Fruit fly (Drosophila melanogaster) whole organism, embryonic: Measurements from ENCODE around the gene scu.

Experiments used
- Adf1 ChIP-seq: fragments of 200-800 bp; sonication (Bioruptor generic); IDR thresholded peaks from 2 replicates; pipeline ENCODE4 v1.3.6; 2022; ENCODE audit warnings: missing biosample characterization, missing genetic modification characterization
- B-H1 ChIP-seq: fragments of 200-800 bp; sonication (Bioruptor generic); IDR thresholded peaks from 3 replicates; pipeline ENCODE4 v1.3.6; 2022; ENCODE audit warnings: missing biosample characterization, missing genetic modification characterization
- CG10543 ChIP-seq: fragments of 200-800 bp; sonication (Bioruptor generic); optimal IDR thresholded peaks from 3 replicates; lab custom pipeline; 2017; ENCODE audit warnings: missing biosample characterization, mild to moderate bottlenecking, missing genetic modification characterization, moderate library complexity
- CG17568 ChIP-seq: fragments of 200-800 bp; sonication (Bioruptor generic); optimal IDR thresholded peaks from 2 replicates; lab custom pipeline; 2018; ENCODE audit warnings: missing biosample characterization, mild to moderate bottlenecking, missing genetic modification characterization, moderate library complexity
- CG18262 ChIP-seq: fragments of 200-800 bp; optimal IDR thresholded peaks from 3 replicates; lab custom pipeline; 2019; ENCODE audit warnings: missing biosample characterization, mild to moderate bottlenecking, missing genetic modification characterization, moderate library complexity
- CG1832 ChIP-seq: fragments of 200-800 bp; sonication (Bioruptor generic); optimal IDR thresholded peaks from 2 replicates; lab custom pipeline; 2017; ENCODE audit warnings: missing biosample characterization, mild to moderate bottlenecking, missing genetic modification characterization, inconsistent platforms
- CG18764 ChIP-seq: fragments of 200-800 bp; sonication (Bioruptor generic); optimal IDR thresholded peaks from 3 replicates; lab custom pipeline; 2016; ENCODE audit warnings: missing biosample characterization, missing genetic modification characterization
- CG32532 ChIP-seq: fragments of 200-800 bp; sonication (Bioruptor generic); IDR thresholded peaks from 2 replicates; pipeline ENCODE4 v1.3.6; 2022; ENCODE audit warnings: missing biosample characterization, missing genetic modification characterization
- CG3281 ChIP-seq: fragments of 200-800 bp; sonication (Bioruptor generic); optimal IDR thresholded peaks from 3 replicates; lab custom pipeline; 2017; ENCODE audit warnings: missing biosample characterization, mild to moderate bottlenecking, missing genetic modification characterization
- CG4617 ChIP-seq: fragments of 200-800 bp; sonication (Bioruptor generic); optimal IDR thresholded peaks from 3 replicates; lab custom pipeline; 2016; ENCODE audit warnings: missing biosample characterization, missing genetic modification characterization, borderline replicate concordance
- CG6175 ChIP-seq: fragments of 200-800 bp; sonication (Bioruptor generic); IDR thresholded peaks from 3 replicates; pipeline ENCODE4 v1.3.6; 2022; ENCODE audit warnings: missing biosample characterization, missing genetic modification characterization
- CG9437 ChIP-seq: fragments of 200-800 bp; sonication (Bioruptor generic); optimal IDR thresholded peaks from 2 replicates; lab custom pipeline; 2018; ENCODE audit warnings: missing biosample characterization, mild to moderate bottlenecking, missing genetic modification characterization
- CG9797 ChIP-seq: fragments of 200-800 bp; sonication (Bioruptor generic); optimal IDR thresholded peaks from 3 replicates; lab custom pipeline; 2018; ENCODE audit warnings: missing biosample characterization, mild to moderate bottlenecking, missing genetic modification characterization
- CTCF ChIP-seq: fragments of 200-800 bp; sonication (Bioruptor generic); optimal IDR thresholded peaks from 2 replicates; lab custom pipeline; 2017; ENCODE audit warnings: missing biosample characterization, mild to moderate bottlenecking, missing genetic modification characterization, moderate library complexity
- Camta ChIP-seq: fragments of 200-800 bp; sonication (Bioruptor generic); optimal IDR thresholded peaks from 2 replicates; lab custom pipeline; 2016; ENCODE audit warnings: missing biosample characterization, missing genetic modification characterization
- Drgx ChIP-seq: fragments of 200-800 bp; sonication (Bioruptor generic); IDR thresholded peaks from 2 replicates; pipeline ENCODE4 v1.3.6; 2022; ENCODE audit warnings: missing biosample characterization, missing genetic modification characterization
- E2f2 ChIP-seq: fragments of 200-800 bp; sonication (Bioruptor generic); IDR thresholded peaks from 2 replicates; pipeline ENCODE4 v1.3.6; 2022; ENCODE audit warnings: missing biosample characterization, missing genetic modification characterization
- Elba2 ChIP-seq: fragments of 200-800 bp; sonication (Bioruptor generic); optimal IDR thresholded peaks from 3 replicates; lab custom pipeline; 2016; ENCODE audit warnings: missing biosample characterization, missing genetic modification characterization
- Ets65A ChIP-seq: fragments of 200-800 bp; sonication (Bioruptor generic); peaks from one replicate; lab custom pipeline; 2016; ENCODE audit warnings: missing biosample characterization, missing genetic modification characterization
- Fer1 ChIP-seq: fragments of 200-800 bp; sonication (Bioruptor generic); optimal IDR thresholded peaks from 2 replicates; lab custom pipeline; 2017; ENCODE audit warnings: missing biosample characterization, mild to moderate bottlenecking, missing genetic modification characterization
- HLH54F ChIP-seq: fragments of 200-800 bp; sonication (Bioruptor generic); optimal IDR thresholded peaks from 3 replicates; lab custom pipeline; 2016; ENCODE audit warnings: missing biosample characterization, missing genetic modification characterization
- HLHmδ ChIP-seq: fragments of 200-800 bp; sonication (Bioruptor generic); optimal IDR thresholded peaks from 2 replicates; lab custom pipeline; 2018; ENCODE audit warnings: missing biosample characterization, mild to moderate bottlenecking, missing genetic modification characterization, moderate library complexity
- Hmr ChIP-seq: fragments of 200-800 bp; sonication (Bioruptor generic); optimal IDR thresholded peaks from 3 replicates; lab custom pipeline; 2017; ENCODE audit warnings: mild to moderate bottlenecking, missing biosample characterization, missing genetic modification reagents, missing genetic modification characterization
- Hr3 ChIP-seq: fragments of 200-800 bp; sonication (Bioruptor generic); optimal IDR thresholded peaks from 3 replicates; lab custom pipeline; 2016; ENCODE audit warnings: missing biosample characterization, missing genetic modification characterization
- Hr51 ChIP-seq, 2 experiments: fragments of 200-800 bp; sonication (Bioruptor generic); optimal IDR thresholded peaks; 2 replicates in 1 of 2; 3 replicates in 1 of 2; lab custom pipeline; 2016 to 2018; ENCODE audit warnings: missing biosample characterization in 2 of 2, missing genetic modification characterization in 2 of 2, mild to moderate bottlenecking in 1 of 2, moderate library complexity in 1 of 2
- Max ChIP-seq: fragments of 200-800 bp; sonication (Bioruptor generic); optimal IDR thresholded peaks from 2 replicates; lab custom pipeline; 2016; ENCODE audit warnings: missing biosample characterization, mild to moderate bottlenecking, missing genetic modification characterization
- Med ChIP-seq: fragments of 200-800 bp; sonication (Bioruptor generic); peaks from one replicate; lab custom pipeline; 2016; ENCODE audit warnings: missing biosample characterization, missing genetic modification characterization, mild to moderate bottlenecking, inconsistent platforms, moderate library complexity
- Meics ChIP-seq: fragments of 200-800 bp; sonication (Bioruptor generic); optimal IDR thresholded peaks from 2 replicates; lab custom pipeline; 2017; ENCODE audit warnings: missing biosample characterization, mild to moderate bottlenecking, missing genetic modification characterization
- NC2α ChIP-seq: fragments of 200-800 bp; sonication (Bioruptor generic); optimal IDR thresholded peaks from 2 replicates; lab custom pipeline; 2016; ENCODE audit warnings: missing biosample characterization, missing genetic modification characterization
- Pdp1 ChIP-seq, 2 experiments: fragments of 200-800 bp; sonication (Bioruptor generic); optimal IDR thresholded peaks; 3 replicates each; lab custom pipeline; 2016; ENCODE audit warnings: missing biosample characterization in 2 of 2, missing genetic modification characterization in 2 of 2, mild to moderate bottlenecking in 1 of 2, moderate library complexity in 1 of 2
- Sin3A ChIP-seq: fragments of >200 bp; optimal IDR thresholded peaks from 2 replicates; lab custom pipeline; 2018
- abd-A ChIP-seq: fragments of 200-800 bp; sonication (Bioruptor generic); optimal IDR thresholded peaks from 3 replicates; lab custom pipeline; 2019; ENCODE audit warnings: missing biosample characterization, mild to moderate bottlenecking, missing genetic modification characterization, moderate library complexity
- bcd ChIP-seq: fragments of 200-800 bp; sonication (Bioruptor generic); optimal IDR thresholded peaks from 2 replicates; lab custom pipeline; 2017; ENCODE audit warnings: missing biosample characterization, mild to moderate bottlenecking, missing genetic modification characterization
- cato ChIP-seq: fragments of 200-800 bp; sonication (Bioruptor generic); optimal IDR thresholded peaks from 2 replicates; lab custom pipeline; 2016; ENCODE audit warnings: missing biosample characterization, missing genetic modification characterization, borderline replicate concordance
- caup ChIP-seq: fragments of 200-800 bp; sonication (Bioruptor generic); optimal IDR thresholded peaks from 3 replicates; lab custom pipeline; 2017; ENCODE audit warnings: missing biosample characterization, mild to moderate bottlenecking, missing genetic modification characterization, moderate library complexity; ENCODE audit not compliant: severe bottlenecking
- danr ChIP-seq: fragments of 200-800 bp; sonication (Bioruptor generic); IDR thresholded peaks from 2 replicates; pipeline ENCODE4 v1.3.6; 2022; ENCODE audit warnings: missing biosample characterization, missing genetic modification characterization
- dimm ChIP-seq: fragments of 200-800 bp; sonication (Bioruptor generic); IDR thresholded peaks from 2 replicates; pipeline ENCODE4 v1.3.6; 2022; ENCODE audit warnings: missing biosample characterization, missing genetic modification characterization
- dmrt99B ChIP-seq: fragments of 200-800 bp; sonication (Bioruptor generic); optimal IDR thresholded peaks from 2 replicates; lab custom pipeline; 2018; ENCODE audit warnings: missing biosample characterization, mild to moderate bottlenecking, missing genetic modification characterization, moderate library complexity
- fd102C ChIP-seq: fragments of 200-800 bp; sonication (Bioruptor generic); optimal IDR thresholded peaks from 2 replicates; lab custom pipeline; 2018; ENCODE audit warnings: missing biosample characterization, mild to moderate bottlenecking, missing genetic modification characterization, moderate library complexity
- gem ChIP-seq: fragments of 200-800 bp; sonication (Bioruptor generic); optimal IDR thresholded peaks from 2 replicates; lab custom pipeline; 2019; ENCODE audit warnings: missing biosample characterization, mild to moderate bottlenecking, missing genetic modification characterization, moderate library complexity
- insv ChIP-seq, 2 experiments: fragments of 200-800 bp; sonication (Bioruptor generic); optimal IDR thresholded peaks; 3 replicates each; lab custom pipeline; 2016 to 2018; ENCODE audit warnings: missing biosample characterization in 2 of 2, missing genetic modification characterization in 2 of 2
- maf-S ChIP-seq: fragments of 200-800 bp; sonication (Bioruptor generic); optimal IDR thresholded peaks from 2 replicates; lab custom pipeline; 2016; ENCODE audit warnings: missing biosample characterization, missing genetic modification characterization
- nerfin-2 ChIP-seq: fragments of 200-800 bp; sonication (Bioruptor generic); IDR thresholded peaks from 2 replicates; pipeline ENCODE4 v1.3.6; 2022; ENCODE audit warnings: missing biosample characterization, missing genetic modification characterization; ENCODE audit not compliant: partially characterized antibody
- nom ChIP-seq: fragments of 200-800 bp; sonication (Bioruptor generic); optimal IDR thresholded peaks from 2 replicates; lab custom pipeline; 2017; ENCODE audit warnings: missing biosample characterization, missing genetic modification characterization, mild to moderate bottlenecking, moderate library complexity, missing genetic modification reagents
- stc ChIP-seq: fragments of 200-800 bp; sonication (Bioruptor generic); IDR thresholded peaks from 2 replicates; pipeline ENCODE4 v1.3.6; 2022; ENCODE audit warnings: missing biosample characterization, missing genetic modification characterization

The scu gene

DNA sequence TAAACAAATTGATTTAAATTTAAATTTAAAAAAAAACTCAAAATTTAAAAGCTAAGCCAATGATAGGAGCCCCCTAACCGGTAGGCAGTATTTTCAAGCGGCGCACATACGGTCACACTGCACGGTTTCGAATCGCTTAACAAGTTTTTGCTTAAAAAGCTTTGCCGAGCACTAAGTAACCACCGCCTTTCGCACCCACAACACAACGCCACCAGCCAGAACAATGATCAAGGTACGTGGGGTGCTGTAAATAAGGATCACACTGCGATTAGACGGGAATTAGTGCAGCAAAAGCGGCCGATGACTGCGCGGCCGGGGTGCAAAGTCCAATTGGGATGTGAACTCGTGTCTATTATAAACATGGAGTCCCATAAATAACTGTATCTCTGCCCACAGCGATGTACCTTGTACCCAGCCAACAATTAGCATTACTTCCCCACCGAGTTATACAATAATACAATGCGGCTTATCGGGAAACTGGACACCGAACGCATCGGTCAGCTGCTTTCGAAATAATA lies at the start of gene scu (continued):
- peak; percentile 78 for TF ChIP-seq Drgx (GFP tag; lab: Robert Waterston, UW)
- TF ChIP-seq CG6175 (GFP tag; lab: Robert Waterston, UW): no peak
- TF ChIP-seq CG9797 (GFP tag; lab: Kevin White, UChicago): peak; percentile 40
- no peak for TF ChIP-seq CG18262
- no peak for TF ChIP-seq HLHmδ
- no peak for TF ChIP-seq NC2α (GFP tag; lab: Kevin White, UChicago)
- no peak for TF ChIP-seq Camta (GFP tag; lab: Kevin White, UChicago)
- TF ChIP-seq Sin3A: peak; percentile 2
- peak in 1 of 2 experiments; percentile 72 for TF ChIP-seq Pdp1 (GFP tag; optimal IDR thresholded peaks at IDR 0.05; lab: Kevin White, UChicago)
- no peak for TF ChIP-seq stc (GFP tag; lab: Robert Waterston, UW)
- no peak for TF ChIP-seq nerfin-2
- TF ChIP-seq CG10543 (GFP tag; lab: Kevin White, UChicago): peak; percentile 3
- TF ChIP-seq nom: peak; percentile 98
- TF ChIP-seq CG18764 (GFP tag; lab: Kevin White, UChicago): no peak
- no peak for TF ChIP-seq danr (GFP tag; lab: Robert Waterston, UW)
- no peak for TF ChIP-seq HLH54F (GFP tag; lab: Kevin White, UChicago)
- peak; percentile 0 for TF ChIP-seq CG4617 (GFP tag; lab: Kevin White, UChicago)
- no peak for TF ChIP-seq maf-S
- TF ChIP-seq bcd (GFP tag; lab: Kevin White, UChicago): no peak
- TF ChIP-seq E2f2 (GFP tag; lab: Robert Waterston, UW): peak; percentile 63
- peak in 1 of 2 experiments; percentile 73 for TF ChIP-seq insv (GFP tag; optimal IDR thresholded peaks at IDR 0.05; lab: Kevin White, UChicago)
- peak; percentile 70 for TF ChIP-seq Elba2 (GFP tag; lab: Kevin White, UChicago)
- TF ChIP-seq, all 482 proteins: peak for 30

- no peak for TF ChIP-seq CG9437
- no peak for TF ChIP-seq CG6175 (GFP tag; lab: Robert Waterston, UW)
- no peak for TF ChIP-seq Med (GFP tag; lab: Kevin White, UChicago)
These were observed 47.4 kb upstream of the scu start, which contains the start of gene CG15373 for dm6 chrX:18043691-18044090. Gene CG15373 (plus strand): TSS chrX:18043991.

dm6 chrX:18052135-18052534 lies 38.9 kb upstream of the scu start:
- TF ChIP-seq Ets65A (GFP tag; lab: Kevin White, UChicago) (peak; percentile 84), cato (GFP tag; lab: Kevin White, UChicago) (no peak), CG1832 (GFP tag; lab: Kevin White, UChicago) (peak; percentile 32), Hr3 (GFP tag; lab: Kevin White, UChicago) (no peak), CG32532 (GFP tag; lab: Robert Waterston, UW) (no peak), Hr51 (GFP tag; optimal IDR thresholded peaks at IDR 0.05; lab: Kevin White, UChicago) (peak in 1 of 2 experiments; percentile 7), CTCF (GFP tag; lab: Kevin White, UChicago) (peak; percentile 86), Adf1 (GFP tag; lab: Robert Waterston, UW) (peak; percentile 62)
- TF ChIP-seq, all 482 proteins: peak for 5

DNA sequence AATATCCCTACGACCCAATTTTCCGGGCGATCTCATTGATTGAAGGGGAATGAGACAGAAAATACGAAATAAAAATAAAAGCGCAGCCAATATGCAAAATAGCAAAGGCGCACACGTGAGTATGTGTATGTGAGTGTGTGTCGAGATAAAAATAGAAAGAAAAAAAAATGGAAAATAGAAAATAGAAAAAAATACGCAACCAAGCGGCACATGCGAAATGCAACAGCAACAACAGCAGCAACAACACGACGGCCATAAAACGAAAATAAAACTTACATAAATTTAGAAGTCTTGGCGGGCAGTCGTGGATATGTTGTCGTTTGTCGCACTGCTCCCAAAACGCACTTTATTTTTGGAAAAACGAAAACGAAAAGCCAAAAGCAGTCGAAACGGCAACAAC lies 33.9 kb upstream of the scu start:
- TF ChIP-seq dimm (GFP tag; lab: Robert Waterston, UW) (no peak), Drgx (GFP tag; lab: Robert Waterston, UW) (0 out of 2 replicates have a peak, but pooled peaks have one; percentile 30)

- TF ChIP-seq CG17568 (GFP tag; lab: Kevin White, UChicago): no peak
- TF ChIP-seq dmrt99B (tag; lab: Kevin White, UChicago): peak; percentile 38
- peak; percentile 5 for TF ChIP-seq CG3281 (GFP tag; lab: Kevin White, UChicago)
- peak; percentile 22 for TF ChIP-seq Hmr
- TF ChIP-seq caup (GFP tag; lab: Kevin White, UChicago): peak; percentile 9
- peak; percentile 24 for TF ChIP-seq Fer1 (GFP tag; lab: Kevin White, UChicago)
- peak; percentile 31 for TF ChIP-seq Meics (GFP tag; lab: Kevin White, UChicago)
- no peak for TF ChIP-seq fd102C (GFP tag; lab: Kevin White, UChicago)
- peak; percentile 32 for TF ChIP-seq gem (tag; lab: Kevin White, UChicago)
- TF ChIP-seq Max (GFP tag; lab: Kevin White, UChicago): no peak
- no peak for TF ChIP-seq abd-A (tag; lab: Kevin White, UChicago)
- no peak for TF ChIP-seq B-H1 (GFP tag; lab: Robert Waterston, UW)
These were observed 33.0 kb upstream of the scu start for dm6 chrX:18058108-18058507.
